Fruit fly (Drosophila melanogaster) whole organism, embryonic: ENCODE measurements around the gene CG13056.

ENCODE experiments used
- Blimp-1 ChIP-seq: fragments of 200-800 bp; sonication (Bioruptor generic); optimal IDR thresholded peaks from 3 replicates; lab custom pipeline; 2018; ENCODE audit warnings: missing biosample characterization, missing genetic modification characterization, mild to moderate bottlenecking, moderate library complexity, missing genetic modification reagents
- CG10274 ChIP-seq: fragments of 200-800 bp; sonication (Bioruptor generic); optimal IDR thresholded peaks from 3 replicates; lab custom pipeline; 2017; ENCODE audit warnings: missing biosample characterization, mild to moderate bottlenecking, missing genetic modification characterization
- CG11398 ChIP-seq: fragments of 200-800 bp; sonication (Bioruptor generic); optimal IDR thresholded peaks from 2 replicates; lab custom pipeline; 2016; ENCODE audit warnings: missing biosample characterization, missing genetic modification characterization
- CG15073 ChIP-seq: fragments of 200-800 bp; sonication (Bioruptor generic); optimal IDR thresholded peaks from 2 replicates; lab custom pipeline; 2016; ENCODE audit warnings: missing biosample characterization, missing genetic modification characterization
- CG1529 ChIP-seq: fragments of 200-800 bp; sonication (Bioruptor generic); optimal IDR thresholded peaks from 3 replicates; lab custom pipeline; 2018; ENCODE audit warnings: missing biosample characterization, missing genetic modification characterization
- CG18764 ChIP-seq: fragments of 200-800 bp; sonication (Bioruptor generic); optimal IDR thresholded peaks from 3 replicates; lab custom pipeline; 2016; ENCODE audit warnings: missing biosample characterization, missing genetic modification characterization
- CG2202 ChIP-seq: fragments of 200-800 bp; sonication (Bioruptor generic); optimal IDR thresholded peaks from 2 replicates; lab custom pipeline; 2018; ENCODE audit warnings: missing biosample characterization, mild to moderate bottlenecking, missing genetic modification characterization
- CG31224 ChIP-seq: fragments of 200-800 bp; sonication (Bioruptor generic); IDR thresholded peaks from 2 replicates; pipeline ENCODE4 v1.3.6; 2022; ENCODE audit warnings: missing biosample characterization, missing genetic modification characterization
- CG3281 ChIP-seq: fragments of 200-800 bp; sonication (Bioruptor generic); optimal IDR thresholded peaks from 3 replicates; lab custom pipeline; 2017; ENCODE audit warnings: missing biosample characterization, mild to moderate bottlenecking, missing genetic modification characterization
- CG33213 ChIP-seq: fragments of 200-800 bp; sonication (Bioruptor generic); optimal IDR thresholded peaks from 3 replicates; lab custom pipeline; 2016; ENCODE audit warnings: missing biosample characterization, missing genetic modification characterization
- CG4424 ChIP-seq: fragments of 200-800 bp; sonication (Bioruptor generic); optimal IDR thresholded peaks from 3 replicates; lab custom pipeline; 2016; ENCODE audit warnings: missing biosample characterization, missing genetic modification characterization
- CG7372 ChIP-seq: fragments of 200-800 bp; sonication (Bioruptor generic); IDR thresholded peaks from 2 replicates; pipeline ENCODE4 v1.3.6; 2022; ENCODE audit warnings: missing biosample characterization, missing genetic modification characterization
- CG8089 ChIP-seq: fragments of 200-800 bp; sonication (Bioruptor generic); optimal IDR thresholded peaks from 3 replicates; lab custom pipeline; 2016; ENCODE audit warnings: missing biosample characterization, missing genetic modification characterization
- CG8290 ChIP-seq, 3 experiments: fragments of 200-800 bp; sonication (Bioruptor generic); optimal IDR thresholded peaks; 2 replicates each; lab custom pipeline; 2016 to 2019; ENCODE audit warnings: missing biosample characterization in 3 of 3, missing genetic modification characterization in 3 of 3, mild to moderate bottlenecking in 2 of 3, moderate library complexity in 1 of 3
- CG9215 ChIP-seq: fragments of 200-800 bp; sonication (Bioruptor generic); IDR thresholded peaks from 2 replicates; pipeline ENCODE4 v1.3.6; 2022; ENCODE audit warnings: missing biosample characterization, missing genetic modification characterization
- CG9609 ChIP-seq: fragments of 200-800 bp; sonication (Bioruptor generic); optimal IDR thresholded peaks from 3 replicates; lab custom pipeline; 2016; ENCODE audit warnings: missing biosample characterization, missing genetic modification characterization
- CG9817 ChIP-seq: fragments of 200-800 bp; sonication (Bioruptor generic); optimal IDR thresholded peaks from 2 replicates; lab custom pipeline; 2018; ENCODE audit warnings: missing biosample characterization, mild to moderate bottlenecking, missing genetic modification characterization, moderate library complexity
- CoRest ChIP-seq: fragments of 200-800 bp; sonication (Bioruptor generic); optimal IDR thresholded peaks from 3 replicates; lab custom pipeline; 2018; ENCODE audit warnings: missing biosample characterization, mild to moderate bottlenecking, missing genetic modification characterization, moderate library complexity
- Dip2 ChIP-seq: fragments of 200-800 bp; sonication (Bioruptor generic); IDR thresholded peaks from 2 replicates; pipeline ENCODE4 v1.3.6; 2022; ENCODE audit warnings: missing biosample characterization, missing genetic modification characterization
- Doc2 ChIP-seq: fragments of 200-800 bp; sonication (Bioruptor generic); IDR thresholded peaks from 2 replicates; pipeline ENCODE4 v1.3.6; 2022; ENCODE audit warnings: missing biosample characterization, missing genetic modification characterization
- ERR ChIP-seq: fragments of 200-800 bp; sonication (Bioruptor generic); optimal IDR thresholded peaks from 2 replicates; lab custom pipeline; 2016; ENCODE audit warnings: missing biosample characterization, missing genetic modification characterization
- GATAe ChIP-seq: fragments of 200-800 bp; sonication (Bioruptor generic); conservative IDR thresholded peaks from 2 replicates; pipeline ENCODE4 v1.3.6; 2022; ENCODE audit warnings: missing biosample characterization, missing genetic modification characterization
- Gsc ChIP-seq: fragments of 200-800 bp; sonication (Bioruptor generic); IDR thresholded peaks from 2 replicates; pipeline ENCODE4 v1.3.6; 2022; ENCODE audit warnings: missing biosample characterization, missing genetic modification characterization
- HLHmδ ChIP-seq: fragments of 200-800 bp; sonication (Bioruptor generic); optimal IDR thresholded peaks from 2 replicates; lab custom pipeline; 2018; ENCODE audit warnings: missing biosample characterization, mild to moderate bottlenecking, missing genetic modification characterization, moderate library complexity
- HmgZ ChIP-seq: fragments of 200-800 bp; sonication (Bioruptor generic); optimal IDR thresholded peaks from 2 replicates; lab custom pipeline; 2018; ENCODE audit warnings: missing biosample characterization, mild to moderate bottlenecking, missing genetic modification characterization
- Hmr ChIP-seq: fragments of 200-800 bp; sonication (Bioruptor generic); optimal IDR thresholded peaks from 3 replicates; lab custom pipeline; 2017; ENCODE audit warnings: mild to moderate bottlenecking, missing biosample characterization, missing genetic modification reagents, missing genetic modification characterization
- Opbp ChIP-seq: fragments of 200-800 bp; sonication (Bioruptor generic); IDR thresholded peaks from 3 replicates; pipeline ENCODE4 v1.3.6; 2022; ENCODE audit warnings: missing biosample characterization, missing genetic modification characterization; ENCODE audit not compliant: partially characterized antibody
- Ptx1 ChIP-seq: fragments of 200-800 bp; sonication (Bioruptor generic); IDR thresholded peaks from 2 replicates; pipeline ENCODE4 v1.3.6; 2022; ENCODE audit warnings: missing biosample characterization, missing genetic modification characterization
- ap ChIP-seq: fragments of 200-800 bp; sonication (Bioruptor generic); IDR thresholded peaks from 2 replicates; pipeline ENCODE4 v1.3.6; 2022; ENCODE audit warnings: missing biosample characterization, missing genetic modification characterization
- ara ChIP-seq: fragments of 200-800 bp; sonication (Bioruptor generic); IDR thresholded peaks from 2 replicates; pipeline ENCODE4 v1.3.6; 2022; ENCODE audit warnings: missing biosample characterization, missing genetic modification characterization
- bab2 ChIP-seq: fragments of 200-800 bp; sonication (Bioruptor generic); optimal IDR thresholded peaks from 2 replicates; lab custom pipeline; 2016; ENCODE audit warnings: missing biosample characterization, missing genetic modification characterization
- cad ChIP-seq: fragments of >200 bp; optimal IDR thresholded peaks from 2 replicates; lab custom pipeline; 2017; ENCODE audit warnings: missing biosample characterization, missing genetic modification characterization
- caup ChIP-seq: fragments of 200-800 bp; sonication (Bioruptor generic); optimal IDR thresholded peaks from 3 replicates; lab custom pipeline; 2017; ENCODE audit warnings: missing biosample characterization, mild to moderate bottlenecking, missing genetic modification characterization, moderate library complexity; ENCODE audit not compliant: severe bottlenecking
- da ChIP-seq: fragments of 200-800 bp; sonication (Bioruptor generic); optimal IDR thresholded peaks from 2 replicates; lab custom pipeline; 2016; ENCODE audit warnings: missing biosample characterization, missing genetic modification characterization
- gce ChIP-seq: fragments of 200-800 bp; sonication (Bioruptor generic); IDR thresholded peaks from 3 replicates; pipeline ENCODE4 v1.3.6; 2022; ENCODE audit warnings: missing biosample characterization, missing genetic modification characterization
- lov ChIP-seq, 2 experiments: fragments of 200-800 bp in 1 of 2; fragments of >200 bp in 1 of 2; sonication (Bioruptor generic) in 1 of 2; IDR thresholded peaks in 1 of 2; optimal IDR thresholded peaks in 1 of 2; 2 replicates in 1 of 2; 3 replicates in 1 of 2; pipeline versions ENCODE4 v1.3.6 to Lab custom; 2017 to 2022; ENCODE audit warnings: missing biosample characterization in 1 of 2, missing genetic modification characterization in 1 of 2
- mam ChIP-seq: fragments of 200-800 bp; sonication (Bioruptor generic); optimal IDR thresholded peaks from 3 replicates; lab custom pipeline; 2016; ENCODE audit warnings: missing biosample characterization, missing genetic modification characterization
- nom ChIP-seq: fragments of 200-800 bp; sonication (Bioruptor generic); optimal IDR thresholded peaks from 2 replicates; lab custom pipeline; 2017; ENCODE audit warnings: missing biosample characterization, missing genetic modification characterization, mild to moderate bottlenecking, moderate library complexity, missing genetic modification reagents
- org-1 ChIP-seq: fragments of 200-800 bp; sonication (Bioruptor generic); optimal IDR thresholded peaks from 2 replicates; lab custom pipeline; 2017; ENCODE audit warnings: missing biosample characterization, missing genetic modification characterization
- pnt ChIP-seq: fragments of 200-800 bp; sonication (Bioruptor generic); optimal IDR thresholded peaks from 3 replicates; lab custom pipeline; 2016; ENCODE audit warnings: missing biosample characterization, missing genetic modification characterization
- repo ChIP-seq: fragments of 200-800 bp; sonication (Bioruptor generic); optimal IDR thresholded peaks from 2 replicates; lab custom pipeline; 2016; ENCODE audit warnings: missing biosample characterization, missing genetic modification characterization
- sisA ChIP-seq: fragments of 200-800 bp; sonication (Bioruptor generic); IDR thresholded peaks from 2 replicates; pipeline ENCODE4 v1.3.6; 2022; ENCODE audit warnings: missing biosample characterization, missing genetic modification characterization
- slbo ChIP-seq: fragments of 200-800 bp; sonication (Bioruptor generic); IDR thresholded peaks from 2 replicates; pipeline ENCODE4 v1.3.6; 2022; ENCODE audit warnings: missing biosample characterization, missing genetic modification characterization
- unpg ChIP-seq: fragments of 200-800 bp; sonication (Bioruptor generic); optimal IDR thresholded peaks from 3 replicates; lab custom pipeline; 2018; ENCODE audit warnings: missing biosample characterization, mild to moderate bottlenecking, missing genetic modification characterization, moderate library complexity
- vfl ChIP-seq: fragments of 200-800 bp; sonication (Bioruptor generic); optimal IDR thresholded peaks from 2 replicates; lab custom pipeline; 2016; ENCODE audit warnings: missing biosample characterization, missing genetic modification characterization
- wdn ChIP-seq: fragments of 200-800 bp; sonication (Bioruptor generic); IDR thresholded peaks from 2 replicates; pipeline ENCODE4 v1.3.6; 2022; ENCODE audit warnings: missing biosample characterization, missing genetic modification characterization

CG13056 gene

dm6 chr3L:16309972-16310371 lies 23.1 kb upstream of the CG13056 start (continued):
- TF ChIP-seq HmgZ (tag; lab: Kevin White, UChicago) (no peak), slbo (GFP tag; lab: Robert Waterston, UW) (peak; percentile 72), CG11398 (GFP tag; lab: Kevin White, UChicago) (no peak), CG3281 (GFP tag; lab: Kevin White, UChicago) (peak; percentile 27), cad (GFP tag; lab: Kevin White, UChicago) (no peak), ara (GFP tag; lab: Robert Waterston, UW) (0 out of 2 replicates have a peak, but pooled peaks have one; percentile 14), CG31224 (0 out of 2 replicates have a peak, but pooled peaks have one; percentile 20), CG2202 (no peak), wdn (GFP tag; lab: Robert Waterston, UW) (peak; percentile 53; the same call in 1 of the 2 replicates), unpg (GFP tag; lab: Kevin White, UChicago) (peak; percentile 20), da (GFP tag; lab: Kevin White, UChicago) (no peak), bab2 (GFP tag; lab: Kevin White, UChicago) (no peak), Ptx1 (GFP tag; lab: Robert Waterston, UW) (0 out of 2 replicates have a peak, but pooled peaks have one; percentile 13), CG9817 (tag; lab: Kevin White, UChicago) (peak; percentile 63), CG9215 (GFP tag; lab: Robert Waterston, UW) (peak; percentile 42), Dip2 (GFP tag; lab: Robert Waterston, UW) (no peak), sisA (GFP tag; lab: Robert Waterston, UW) (peak; percentile 21; the same call in 1 of the 2 replicates), CG8290 (GFP tag; optimal IDR thresholded peaks at IDR 0.05; lab: Kevin White, UChicago) (no peak), CG8290 (tag; optimal IDR thresholded peaks at IDR 0.05; lab: Kevin White, UChicago) (peak in 1 of 2 experiments; percentile 69), Hmr (GFP tag; lab: Kevin White, UChicago) (peak; percentile 63), caup (GFP tag; lab: Kevin White, UChicago) (peak; percentile 11), org-1 (GFP tag; lab: Kevin White, UChicago) (peak; percentile 37), CG8089 (GFP tag; lab: Kevin White, UChicago) (no peak), CG7372 (0 out of 2 replicates have a peak, but pooled peaks have one; percentile 11), CG10274 (no peak)

dm6 chr3L:16313985-16314384 lies 19.1 kb upstream of the CG13056 start, which contains the start of gene CG13062:
CG13062 (plus strand) TSS chr3L:16314285.
- TF ChIP-seq lov (optimal IDR thresholded peaks at IDR 0.05; lab: Kevin White, UChicago), result no peak
- 0 out of 3 replicates have a peak, but pooled peaks have one; percentile 22 for TF ChIP-seq lov (GFP tag; IDR thresholded peaks at IDR 0.05; lab: Robert Waterston, UW)
- TF ChIP-seq GATAe, result no peak

dm6 chr3L:16317724-16318123 lies 15.4 kb upstream of the CG13056 start, which contains the start of gene Nplp3:
Nplp3 (plus strand) TSS chr3L:16318024.
- TF ChIP-seq nom (no peak), CG4424 (GFP tag; lab: Kevin White, UChicago) (no peak), repo (GFP tag; lab: Kevin White, UChicago) (no peak), CG33213 (GFP tag; lab: Kevin White, UChicago) (no peak), Opbp (GFP tag; lab: Robert Waterston, UW) (no peak), CG15073 (GFP tag; lab: Kevin White, UChicago) (no peak), Gsc (GFP tag; lab: Robert Waterston, UW) (no peak), CG1529 (GFP tag; lab: Kevin White, UChicago) (no peak), CG18764 (no peak), CoRest (tag; lab: Kevin White, UChicago) (no peak), Doc2 (GFP tag; lab: Robert Waterston, UW) (no peak), ERR (GFP tag; lab: Kevin White, UChicago) (no peak), ap (GFP tag; lab: Robert Waterston, UW) (no peak), mam (GFP tag; lab: Kevin White, UChicago) (no peak), gce (no peak), HLHmδ (no peak), vfl (GFP tag; lab: Kevin White, UChicago) (no peak), CG9609 (GFP tag; lab: Kevin White, UChicago) (no peak), pnt (GFP tag; lab: Kevin White, UChicago) (no peak), Blimp-1 (GFP tag; lab: Kevin White, UChicago) (no peak)
